Worm (Caenorhabditis elegans) whole organism, L1 larva: Measurements from ENCODE around the gene aat-1.

Source experiments
- C04F5.9 ChIP-seq: sonication (generic microtip); optimal IDR thresholded peaks from 2 replicates; lab custom pipeline; 2016; ENCODE audit warnings: missing genetic modification characterization, missing compliant biosample characterization
- Y116A8C.19 ChIP-seq: sonication (generic microtip); optimal IDR thresholded peaks from 2 replicates; lab custom pipeline; 2016; ENCODE audit warnings: missing compliant biosample characterization, missing genetic modification characterization, borderline replicate concordance
- aha-1 ChIP-seq: fragments of 150-350 bp; optimal IDR thresholded peaks from 2 replicates; lab custom pipeline; 2014; ENCODE audit warnings: missing biosample characterization, missing genetic modification characterization
- alr-1 ChIP-seq: fragments of 200-800 bp; sonication (Bioruptor generic); optimal IDR thresholded peaks from 2 replicates; lab custom pipeline; 2018; ENCODE audit warnings: borderline replicate concordance, mild to moderate bottlenecking, missing genetic modification characterization, missing compliant biosample characterization
- aly-2 ChIP-seq: fragments of 150-350 bp; optimal IDR thresholded peaks from 2 replicates; lab custom pipeline; 2014; ENCODE audit warnings: missing biosample characterization, missing genetic modification characterization
- blmp-1 ChIP-seq: fragments of 150-350 bp; optimal IDR thresholded peaks from 2 replicates; lab custom pipeline; 2014; ENCODE audit warnings: missing biosample characterization, missing genetic modification characterization
- ceh-63 ChIP-seq: fragments of 200-800 bp; sonication (Bioruptor generic); optimal IDR thresholded peaks from 2 replicates; lab custom pipeline; 2018; ENCODE audit warnings: mild to moderate bottlenecking, missing genetic modification characterization, missing compliant biosample characterization
- ceh-8 ChIP-seq: fragments of 200-800 bp; sonication (Bioruptor generic); optimal IDR thresholded peaks from 2 replicates; lab custom pipeline; 2018; ENCODE audit warnings: mild to moderate bottlenecking, missing genetic modification characterization, moderate library complexity, missing compliant biosample characterization
- ceh-82 ChIP-seq, 3 experiments: fragments of 150-350 bp in 1 of 3; sonication (generic microtip) in 2 of 3; optimal IDR thresholded peaks; 2 replicates each; lab custom pipeline; 2014 to 2017; ENCODE audit warnings: missing biosample characterization in 3 of 3, missing genetic modification characterization in 3 of 3
- ces-1 ChIP-seq: fragments of 150-350 bp; optimal IDR thresholded peaks from 2 replicates; lab custom pipeline; 2014; ENCODE audit warnings: missing biosample characterization, missing genetic modification reagents, missing genetic modification characterization
- efl-3 ChIP-seq: fragments of 200-800 bp; sonication (Bioruptor generic); optimal IDR thresholded peaks from 2 replicates; lab custom pipeline; 2018; ENCODE audit warnings: mild to moderate bottlenecking, missing genetic modification characterization, missing compliant biosample characterization
- egl-13 ChIP-seq: sonication (generic microtip); optimal IDR thresholded peaks from 2 replicates; lab custom pipeline; 2016; ENCODE audit warnings: missing genotype, missing genetic modification reagents, missing genetic modification characterization, missing compliant biosample characterization
- egl-27 ChIP-seq, 2 experiments: fragments of 150-350 bp in 1 of 2; sonication (generic microtip); optimal IDR thresholded peaks; 3 replicates each; lab custom pipeline; 2017 to 2018; ENCODE audit warnings: missing biosample characterization in 2 of 2, missing genetic modification characterization in 2 of 2, missing genetic modification reagents in 2 of 2
- elt-3 ChIP-seq, 6 experiments: fragments of 150-350 bp in 1 of 6; sonication (generic microtip); optimal IDR thresholded peaks; 2 replicates each; lab custom pipeline; 2017 to 2018; ENCODE audit warnings: missing biosample characterization in 6 of 6, missing genetic modification characterization in 6 of 6, inconsistent platforms in 1 of 6
- ets-5 ChIP-seq: fragments of 200-800 bp; sonication (Bioruptor generic); IDR thresholded peaks from 2 replicates; pipeline ENCODE4 v1.3.6; 2022; ENCODE audit warnings: missing genetic modification characterization, missing compliant biosample characterization
- fkh-10 ChIP-seq: sonication (generic microtip); optimal IDR thresholded peaks from 2 replicates; lab custom pipeline; 2017; ENCODE audit warnings: missing biosample characterization, missing genetic modification reagents, missing genetic modification characterization
- grh-1 ChIP-seq: fragments of 200-800 bp; sonication (Bioruptor generic); IDR thresholded peaks from 2 replicates; pipeline ENCODE4 v1.3.6; 2022; ENCODE audit warnings: missing genetic modification reagents, missing genetic modification characterization, missing compliant biosample characterization
- hlh-17 ChIP-seq: fragments of 200-800 bp; sonication (Bioruptor generic); optimal IDR thresholded peaks from 2 replicates; lab custom pipeline; 2018; ENCODE audit warnings: missing genetic modification characterization, mild to moderate bottlenecking, missing compliant biosample characterization, moderate library complexity, borderline replicate concordance
- hlh-4 ChIP-seq: sonication (generic microtip); optimal IDR thresholded peaks from 2 replicates; lab custom pipeline; 2016; ENCODE audit warnings: mild to moderate bottlenecking, missing genetic modification characterization, missing compliant biosample characterization
- hpl-2 ChIP-seq: fragments of 150-350 bp; optimal IDR thresholded peaks from 2 replicates; lab custom pipeline; 2014; ENCODE audit warnings: missing biosample characterization, missing genetic modification reagents, missing genetic modification characterization
- irx-1 ChIP-seq: sonication (generic microtip); optimal IDR thresholded peaks from 2 replicates; lab custom pipeline; 2016; ENCODE audit warnings: missing genetic modification characterization, missing compliant biosample characterization
- lin-14 ChIP-seq: fragments of 200-800 bp; sonication (Bioruptor generic); optimal IDR thresholded peaks from 2 replicates; lab custom pipeline; 2018; ENCODE audit warnings: mild to moderate bottlenecking, missing genetic modification characterization, moderate library complexity, missing compliant biosample characterization
- lin-15B ChIP-seq: fragments of 150-350 bp; sonication (generic microtip); optimal IDR thresholded peaks from 3 replicates; lab custom pipeline; 2014; ENCODE audit warnings: missing biosample characterization, missing genetic modification characterization
- lir-3 ChIP-seq: sonication (generic microtip); optimal IDR thresholded peaks from 2 replicates; lab custom pipeline; 2016; ENCODE audit warnings: mild to moderate bottlenecking, missing genetic modification characterization, moderate library complexity, missing compliant biosample characterization; ENCODE audit not compliant: poor library complexity
- lsy-2 ChIP-seq, 2 experiments: fragments of 150-350 bp; optimal IDR thresholded peaks; 2 replicates each; lab custom pipeline; 2014; ENCODE audit warnings: missing biosample characterization in 2 of 2, missing genetic modification characterization in 2 of 2
- nhr-11 ChIP-seq: fragments of 150-350 bp; optimal IDR thresholded peaks from 2 replicates; lab custom pipeline; 2014; ENCODE audit warnings: missing biosample characterization, missing genetic modification characterization
- nhr-20 ChIP-seq: sonication (generic microtip); optimal IDR thresholded peaks from 2 replicates; lab custom pipeline; 2016; ENCODE audit warnings: mild to moderate bottlenecking, missing genetic modification characterization, missing compliant biosample characterization
- nhr-28 ChIP-seq: fragments of 150-350 bp; optimal IDR thresholded peaks from 2 replicates; lab custom pipeline; 2014; ENCODE audit warnings: missing biosample characterization, missing genetic modification characterization
- nhr-47 ChIP-seq: sonication (generic microtip); optimal IDR thresholded peaks from 2 replicates; lab custom pipeline; 2016; ENCODE audit warnings: mild to moderate bottlenecking, missing genetic modification characterization, moderate library complexity, missing compliant biosample characterization
- nhr-71 ChIP-seq: sonication (generic microtip); optimal IDR thresholded peaks from 2 replicates; lab custom pipeline; 2016; ENCODE audit warnings: mild to moderate bottlenecking, missing genetic modification characterization, moderate library complexity, missing compliant biosample characterization
- nhr-77 ChIP-seq: fragments of 150-350 bp; optimal IDR thresholded peaks from 2 replicates; lab custom pipeline; 2014; ENCODE audit warnings: missing biosample characterization, missing genetic modification characterization
- nhr-84 ChIP-seq: sonication (generic microtip); optimal IDR thresholded peaks from 2 replicates; lab custom pipeline; 2017; ENCODE audit warnings: missing biosample characterization, missing genetic modification characterization
- nhr-85 ChIP-seq: sonication (generic microtip); peaks from one replicate; lab custom pipeline; 2016; ENCODE audit warnings: missing genetic modification characterization, inconsistent platforms, missing compliant biosample characterization
- nhr-90 ChIP-seq: sonication (generic microtip); optimal IDR thresholded peaks from 2 replicates; lab custom pipeline; 2016; ENCODE audit warnings: mild to moderate bottlenecking, missing genetic modification characterization, missing compliant biosample characterization; ENCODE audit not compliant: poor library complexity
- rnt-1 ChIP-seq: sonication (generic microtip); optimal IDR thresholded peaks from 2 replicates; lab custom pipeline; 2016; ENCODE audit warnings: mild to moderate bottlenecking, missing genetic modification characterization, moderate library complexity, missing compliant biosample characterization
- skn-1 ChIP-seq: fragments of 150-350 bp; optimal IDR thresholded peaks from 2 replicates; lab custom pipeline; 2014; ENCODE audit warnings: missing biosample characterization, missing genetic modification characterization
- snpc-4 ChIP-seq: fragments of 150-350 bp; optimal IDR thresholded peaks from 2 replicates; lab custom pipeline; 2014; ENCODE audit warnings: missing biosample characterization, missing genetic modification characterization
- sox-4 ChIP-seq: sonication (generic microtip); optimal IDR thresholded peaks from 2 replicates; lab custom pipeline; 2016; ENCODE audit warnings: missing genetic modification characterization, missing compliant biosample characterization
- sptf-1 ChIP-seq: fragments of 150-350 bp; optimal IDR thresholded peaks from 2 replicates; lab custom pipeline; 2014; ENCODE audit warnings: missing biosample characterization, missing genetic modification characterization
- swsn-7 ChIP-seq: sonication (generic microtip); optimal IDR thresholded peaks from 2 replicates; lab custom pipeline; 2016; ENCODE audit warnings: missing genetic modification characterization, missing compliant biosample characterization
- tbx-2 ChIP-seq: sonication (generic microtip); optimal IDR thresholded peaks from 2 replicates; lab custom pipeline; 2016; ENCODE audit warnings: missing genetic modification characterization, missing compliant biosample characterization
- unc-30 ChIP-seq: sonication (generic microtip); optimal IDR thresholded peaks from 2 replicates; lab custom pipeline; 2017; ENCODE audit warnings: missing biosample characterization, missing genetic modification characterization
- unc-86 ChIP-seq: sonication (generic microtip); optimal IDR thresholded peaks from 2 replicates; lab custom pipeline; 2016; ENCODE audit warnings: missing genetic modification characterization, missing compliant biosample characterization
- vab-15 ChIP-seq: sonication (generic microtip); optimal IDR thresholded peaks from 2 replicates; lab custom pipeline; 2017; ENCODE audit warnings: missing genotype, mild to moderate bottlenecking, missing genetic modification characterization, missing compliant biosample characterization

Gene aat-1

ce11 chrIV:9617358-9617757 lies 15.9 kb upstream of the aat-1 start (continued):
- no peak for TF ChIP-seq efl-3 (GFP tag; lab: Kevin White, UChicago)
- TF ChIP-seq lin-15B (tag; lab: Kevin White, UChicago), result no peak
- TF ChIP-seq nhr-85, result peak; percentile 48
- TF ChIP-seq ceh-63 (GFP tag; lab: Kevin White, UChicago), result no peak
- no peak for TF ChIP-seq tbx-2 (tag; lab: Kevin White, UChicago)

DNA sequence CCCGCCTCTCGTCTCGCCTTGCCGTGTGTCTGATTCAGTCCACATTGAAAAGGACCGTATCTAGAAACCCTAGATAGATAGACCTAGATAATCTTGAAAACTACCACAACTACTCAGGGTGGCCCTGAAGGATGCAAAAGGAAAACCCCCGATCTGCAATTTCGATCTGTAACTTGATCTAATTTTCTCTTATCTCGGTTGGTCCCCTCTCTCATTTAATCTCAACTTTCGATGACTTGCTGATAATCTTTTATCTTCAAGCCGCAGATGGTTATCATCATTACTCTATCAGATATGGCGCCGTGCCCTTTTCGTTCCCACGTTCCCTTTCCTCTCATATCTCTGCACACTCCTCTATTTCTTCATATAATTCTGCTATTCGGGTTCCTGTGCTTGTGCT lies 14.0 kb upstream of the aat-1 start:
- TF ChIP-seq fkh-10 (GFP tag; lab: Kevin White, UChicago) (no peak), rnt-1 (tag; lab: Kevin White, UChicago) (peak; percentile 70), sox-4 (tag; lab: Kevin White, UChicago) (no peak), ces-1 (GFP tag; lab: Kevin White, UChicago) (no peak), nhr-77 (tag; lab: Kevin White, UChicago) (no peak), ceh-63 (GFP tag; lab: Kevin White, UChicago) (no peak), snpc-4 (tag; lab: Kevin White, UChicago) (no peak), egl-13 (tag; lab: Kevin White, UChicago) (no peak), Y116A8C.19 (tag; lab: Kevin White, UChicago) (no peak), tbx-2 (tag; lab: Kevin White, UChicago) (no peak), lin-14 (GFP tag; lab: Kevin White, UChicago) (peak; percentile 69), vab-15 (tag; lab: Kevin White, UChicago) (no peak), nhr-47 (tag; lab: Kevin White, UChicago) (peak; percentile 16), nhr-84 (tag; lab: Kevin White, UChicago) (no peak), unc-86 (no peak), hlh-4 (tag; lab: Kevin White, UChicago) (no peak), hlh-17 (GFP tag; lab: Kevin White, UChicago) (no peak), grh-1 (no peak), nhr-20 (tag; lab: Kevin White, UChicago) (peak; percentile 41), lir-3 (tag; lab: Kevin White, UChicago) (no peak), efl-3 (GFP tag; lab: Kevin White, UChicago) (peak; percentile 76), sptf-1 (tag; lab: Kevin White, UChicago) (no peak), alr-1 (tag; lab: Kevin White, UChicago) (no peak), unc-30 (tag; lab: Kevin White, UChicago) (no peak), nhr-71 (tag; lab: Kevin White, UChicago) (peak; percentile 46), lsy-2 (tag; optimal IDR thresholded peaks at IDR 0.05; lab: Kevin White, UChicago) (peak in 1 of 2 experiments; percentile 28), aly-2 (tag; lab: Kevin White, UChicago) (no peak), nhr-85 (peak; percentile 97), nhr-90 (tag; lab: Kevin White, UChicago) (no peak), ceh-82 (tag; optimal IDR thresholded peaks at IDR 0.05; lab: Kevin White, UChicago) (no peak), irx-1 (tag; lab: Kevin White, UChicago) (peak; percentile 39), hpl-2 (GFP tag; lab: Kevin White, UChicago) (no peak), skn-1 (tag; lab: Kevin White, UChicago) (no peak), nhr-28 (no peak), egl-27 (tag; optimal IDR thresholded peaks at IDR 0.05; lab: Kevin White, UChicago) (peak in 1 of 2 experiments; percentile 17), blmp-1 (tag; lab: Kevin White, UChicago) (peak; percentile 22)

DNA sequence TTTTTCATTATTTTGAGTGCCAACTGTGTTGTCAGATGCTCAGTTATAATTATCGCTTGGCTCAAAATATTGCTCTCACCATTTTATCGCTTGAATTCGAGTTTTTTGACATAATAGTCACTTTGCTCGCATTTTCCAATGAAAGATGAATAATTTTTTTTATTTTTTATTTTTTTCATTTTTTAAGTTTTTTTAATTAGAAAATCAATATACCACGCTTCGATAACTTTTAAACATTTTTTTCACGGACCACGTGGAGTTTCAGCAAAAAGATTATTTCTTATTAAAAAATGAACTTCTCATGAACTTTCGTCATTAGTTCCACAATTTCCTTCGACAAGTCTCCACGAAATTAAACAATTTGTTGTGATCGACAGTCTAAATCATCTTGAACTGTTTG lies 13.2 kb upstream of the aat-1 start, which contains the start of gene elt-1:
Gene elt-1, plus strand, starts transcription at position 301 of the 400 bp plus-strand sequence.
- no peak for TF ChIP-seq C04F5.9
- TF ChIP-seq elt-3 (tag; optimal IDR thresholded peaks at IDR 0.05; lab: Kevin White, UChicago), result no peak
- no peak for TF ChIP-seq ets-5 (GFP tag; lab: Robert Waterston, UW)
- no peak for TF ChIP-seq aha-1 (tag; lab: Kevin White, UChicago)
- no peak for TF ChIP-seq nhr-11
- TF ChIP-seq nhr-28, result no peak
- TF ChIP-seq ces-1 (GFP tag; lab: Kevin White, UChicago), result no peak
- no peak for TF ChIP-seq swsn-7
- no peak for TF ChIP-seq ceh-82 (tag; optimal IDR thresholded peaks at IDR 0.05; lab: Kevin White, UChicago)
- TF ChIP-seq egl-13 (tag; lab: Kevin White, UChicago), result no peak
- no peak for TF ChIP-seq aly-2 (tag; lab: Kevin White, UChicago)
- no peak for TF ChIP-seq ceh-8
